Worm (Caenorhabditis elegans) whole organism, young adult: ENCODE measurements around the gene Y113G7A.16.

Source experiments
- Y53F4B.3 ChIP-seq: fragments of 200-800 bp; sonication (Bioruptor generic); IDR thresholded peaks from 2 replicates; pipeline ENCODE4 v1.3.6; 2022; ENCODE audit warnings: missing genetic modification reagents, missing genetic modification characterization, missing compliant biosample characterization
- ama-1 ChIP-seq, 3 experiments: fragments of 150-350 bp in 1 of 3; sonication (generic microtip) in 2 of 3; optimal IDR thresholded peaks; 2 replicates each; lab custom pipeline; 2014 to 2018; ENCODE audit warnings: missing biosample characterization in 2 of 3, missing genetic modification characterization in 2 of 3, missing genetic modification reagents in 2 of 3
- aptf-2 ChIP-seq: fragments of 200-800 bp; sonication (Bioruptor generic); conservative IDR thresholded peaks from 2 replicates; pipeline ENCODE4 v1.3.6; 2022; ENCODE audit warnings: missing genetic modification reagents, missing genetic modification characterization, missing compliant biosample characterization
- cebp-2 ChIP-seq: fragments of 200-800 bp; sonication (Bioruptor generic); IDR thresholded peaks from 2 replicates; pipeline ENCODE4 v1.3.6; 2022; ENCODE audit warnings: missing genetic modification characterization, missing compliant biosample characterization
- dpff-1 ChIP-seq: sonication (generic microtip); optimal IDR thresholded peaks from 2 replicates; lab custom pipeline; 2017; ENCODE audit warnings: mild to moderate bottlenecking, missing genetic modification characterization, missing compliant biosample characterization
- ets-4 ChIP-seq: fragments of 200-800 bp; sonication (Bioruptor generic); optimal IDR thresholded peaks from 2 replicates; lab custom pipeline; 2018; ENCODE audit warnings: mild to moderate bottlenecking, missing genetic modification characterization, missing compliant biosample characterization
- sea-2 ChIP-seq: fragments of 200-800 bp; sonication (Bioruptor generic); IDR thresholded peaks from 2 replicates; pipeline ENCODE4 v1.3.6; 2022; ENCODE audit warnings: missing genetic modification characterization, missing compliant biosample characterization
- unc-62 ChIP-seq: fragments of 150-350 bp; optimal IDR thresholded peaks from 2 replicates; lab custom pipeline; 2014; ENCODE audit warnings: missing biosample characterization, missing genetic modification reagents, missing genetic modification characterization
- ztf-25 ChIP-seq: fragments of 200-800 bp; sonication (Bioruptor generic); IDR thresholded peaks from 2 replicates; pipeline ENCODE4 v1.3.6; 2022; ENCODE audit warnings: missing genetic modification reagents, missing genetic modification characterization, missing compliant biosample characterization
- ztf-3 ChIP-seq: fragments of 200-800 bp; sonication (Bioruptor generic); optimal IDR thresholded peaks from 2 replicates; lab custom pipeline; 2018; ENCODE audit warnings: mild to moderate bottlenecking, missing genetic modification characterization, missing compliant biosample characterization

ce11 chrV:20002194-20002593 is 35.2 kb upstream of the Y113G7A.16 start:
- no peak for TF ChIP-seq aptf-2 (GFP tag; lab: Robert Waterston, UW)
- TF ChIP-seq ets-4 (GFP tag; lab: Kevin White, UChicago) = no peak
- TF ChIP-seq ztf-25 (GFP tag; lab: Robert Waterston, UW) = no peak
- no peak for TF ChIP-seq dpff-1
- TF ChIP-seq ztf-3 (GFP tag; lab: Kevin White, UChicago) = no peak
- TF ChIP-seq unc-62 (GFP tag; lab: Kevin White, UChicago) = no peak
- no peak for TF ChIP-seq sea-2 (GFP tag; lab: Robert Waterston, UW)
- TF ChIP-seq Y53F4B.3 (GFP tag; lab: Robert Waterston, UW) = no peak
- no peak for TF ChIP-seq ama-1 (optimal IDR thresholded peaks at IDR 0.05; lab: Kevin White, UChicago)
- no peak for TF ChIP-seq ama-1 (GFP tag; optimal IDR thresholded peaks at IDR 0.05; lab: Kevin White, UChicago)
- TF ChIP-seq cebp-2 (GFP tag; lab: Robert Waterston, UW) = no peak
